Fruit fly (Drosophila melanogaster) whole organism, embryonic: Measurements from ENCODE around the gene brm.

Experiments used
- B-H1 ChIP-seq: fragments of 200-800 bp; sonication (Bioruptor generic); IDR thresholded peaks from 3 replicates; pipeline ENCODE4 v1.3.6; 2022; ENCODE audit warnings: missing biosample characterization, missing genetic modification characterization
- BtbVII ChIP-seq: fragments of 200-800 bp; sonication (Bioruptor generic); optimal IDR thresholded peaks from 3 replicates; lab custom pipeline; 2017; ENCODE audit warnings: missing biosample characterization, mild to moderate bottlenecking, missing genetic modification characterization
- CG1024 ChIP-seq: fragments of 200-800 bp; sonication (Bioruptor generic); IDR thresholded peaks from 2 replicates; pipeline ENCODE4 v1.3.6; 2022; ENCODE audit warnings: missing biosample characterization, missing genetic modification characterization
- CG10267 ChIP-seq: fragments of 200-800 bp; sonication (Bioruptor generic); optimal IDR thresholded peaks from 2 replicates; lab custom pipeline; 2018; ENCODE audit warnings: missing biosample characterization, mild to moderate bottlenecking, missing genetic modification characterization, moderate library complexity
- CG10979 ChIP-seq: fragments of 200-800 bp; sonication (Bioruptor generic); optimal IDR thresholded peaks from 2 replicates; lab custom pipeline; 2018; ENCODE audit warnings: missing biosample characterization, mild to moderate bottlenecking, missing genetic modification characterization, moderate library complexity
- CG11456 ChIP-seq: fragments of 200-800 bp; sonication (Bioruptor generic); IDR thresholded peaks from 3 replicates; pipeline ENCODE4 v1.3.6; 2022; ENCODE audit warnings: missing biosample characterization, missing genetic modification characterization
- CG13624 ChIP-seq: fragments of 200-800 bp; sonication (Bioruptor generic); optimal IDR thresholded peaks from 2 replicates; lab custom pipeline; 2016; ENCODE audit warnings: missing biosample characterization, missing genetic modification characterization
- CG15011 ChIP-seq: fragments of 200-800 bp; sonication (Bioruptor generic); optimal IDR thresholded peaks from 3 replicates; lab custom pipeline; 2018; ENCODE audit warnings: missing biosample characterization, mild to moderate bottlenecking, missing genetic modification characterization
- CG17829 ChIP-seq: fragments of 200-800 bp; optimal IDR thresholded peaks from 2 replicates; lab custom pipeline; 2019; ENCODE audit warnings: missing biosample characterization, mild to moderate bottlenecking, missing genetic modification characterization, moderate library complexity
- CG18262 ChIP-seq: fragments of 200-800 bp; optimal IDR thresholded peaks from 3 replicates; lab custom pipeline; 2019; ENCODE audit warnings: missing biosample characterization, mild to moderate bottlenecking, missing genetic modification characterization, moderate library complexity
- CG18476 ChIP-seq: fragments of 200-800 bp; sonication (Bioruptor generic); optimal IDR thresholded peaks from 2 replicates; lab custom pipeline; 2016; ENCODE audit warnings: missing biosample characterization, mild to moderate bottlenecking, missing genetic modification characterization
- CG2199 ChIP-seq: fragments of 200-800 bp; sonication (Bioruptor generic); IDR thresholded peaks from 3 replicates; pipeline ENCODE4 v1.3.6; 2022; ENCODE audit warnings: missing biosample characterization, missing genetic modification characterization
- CG2712 ChIP-seq: fragments of 200-800 bp; optimal IDR thresholded peaks from 3 replicates; lab custom pipeline; 2019; ENCODE audit warnings: missing biosample characterization, mild to moderate bottlenecking, missing genetic modification characterization, moderate library complexity
- CG42726 ChIP-seq: fragments of 200-800 bp; sonication (Bioruptor generic); IDR thresholded peaks from 2 replicates; pipeline ENCODE4 v1.3.6; 2022; ENCODE audit warnings: missing biosample characterization, missing genetic modification characterization; ENCODE audit not compliant: partially characterized antibody
- CG4424 ChIP-seq: fragments of 200-800 bp; sonication (Bioruptor generic); optimal IDR thresholded peaks from 3 replicates; lab custom pipeline; 2016; ENCODE audit warnings: missing biosample characterization, missing genetic modification characterization
- CG7357 ChIP-seq: fragments of 200-800 bp; sonication (Bioruptor generic); IDR thresholded peaks from 3 replicates; pipeline ENCODE4 v1.3.6; 2022; ENCODE audit warnings: missing biosample characterization, missing genetic modification characterization
- CG7839 ChIP-seq: fragments of 200-800 bp; sonication (Bioruptor generic); optimal IDR thresholded peaks from 3 replicates; lab custom pipeline; 2018; ENCODE audit warnings: missing biosample characterization, mild to moderate bottlenecking, missing genetic modification characterization, moderate library complexity
- CG8478 ChIP-seq: fragments of >200 bp; optimal IDR thresholded peaks from 2 replicates; lab custom pipeline; 2018
- CG8924 ChIP-seq: fragments of 200-800 bp; optimal IDR thresholded peaks from 3 replicates; lab custom pipeline; 2019; ENCODE audit warnings: missing biosample characterization, mild to moderate bottlenecking, missing genetic modification characterization, moderate library complexity
- D ChIP-seq, 2 experiments: fragments of 200-800 bp in 1 of 2; fragments of >200 bp in 1 of 2; sonication (Bioruptor generic) in 1 of 2; optimal IDR thresholded peaks; 2 replicates in 1 of 2; 3 replicates in 1 of 2; lab custom pipeline; 2017; ENCODE audit warnings: mild to moderate bottlenecking in 1 of 2, missing biosample characterization in 1 of 2, missing genetic modification characterization in 1 of 2, missing genetic modification reagents in 1 of 2
- Elba2 ChIP-seq: fragments of 200-800 bp; sonication (Bioruptor generic); optimal IDR thresholded peaks from 3 replicates; lab custom pipeline; 2016; ENCODE audit warnings: missing biosample characterization, missing genetic modification characterization
- Fer1 ChIP-seq: fragments of 200-800 bp; sonication (Bioruptor generic); optimal IDR thresholded peaks from 2 replicates; lab custom pipeline; 2017; ENCODE audit warnings: missing biosample characterization, mild to moderate bottlenecking, missing genetic modification characterization
- GATAe ChIP-seq: fragments of 200-800 bp; sonication (Bioruptor generic); conservative IDR thresholded peaks from 2 replicates; pipeline ENCODE4 v1.3.6; 2022; ENCODE audit warnings: missing biosample characterization, missing genetic modification characterization
- Hmr ChIP-seq: fragments of 200-800 bp; sonication (Bioruptor generic); optimal IDR thresholded peaks from 3 replicates; lab custom pipeline; 2017; ENCODE audit warnings: mild to moderate bottlenecking, missing biosample characterization, missing genetic modification reagents, missing genetic modification characterization
- MESR4 ChIP-seq: fragments of 200-800 bp; sonication (Bioruptor generic); optimal IDR thresholded peaks from 2 replicates; lab custom pipeline; 2018; ENCODE audit warnings: missing biosample characterization, mild to moderate bottlenecking, missing genetic modification characterization, moderate library complexity
- Med ChIP-seq: fragments of 200-800 bp; sonication (Bioruptor generic); peaks from one replicate; lab custom pipeline; 2016; ENCODE audit warnings: missing biosample characterization, missing genetic modification characterization, mild to moderate bottlenecking, inconsistent platforms, moderate library complexity
- Myb ChIP-seq: fragments of 200-800 bp; sonication (Bioruptor generic); optimal IDR thresholded peaks from 2 replicates; lab custom pipeline; 2016; ENCODE audit warnings: missing biosample characterization, missing genetic modification characterization
- Optix ChIP-seq: fragments of 200-800 bp; sonication (Bioruptor generic); IDR thresholded peaks from 3 replicates; pipeline ENCODE4 v1.3.6; 2022; ENCODE audit warnings: missing biosample characterization, missing genetic modification characterization
- Scr ChIP-seq: fragments of 200-800 bp; sonication (Bioruptor generic); IDR thresholded peaks from 2 replicates; pipeline ENCODE4 v1.3.6; 2022; ENCODE audit warnings: missing biosample characterization, missing genetic modification characterization; ENCODE audit not compliant: partially characterized antibody
- Side ChIP-seq: fragments of 200-800 bp; sonication (Bioruptor generic); optimal IDR thresholded peaks from 2 replicates; lab custom pipeline; 2016; ENCODE audit warnings: missing biosample characterization, missing genetic modification characterization
- Spps ChIP-seq: fragments of 200-800 bp; sonication (Bioruptor generic); optimal IDR thresholded peaks from 2 replicates; lab custom pipeline; 2018; ENCODE audit warnings: missing biosample characterization, mild to moderate bottlenecking, missing genetic modification characterization
- Sry-δ ChIP-seq: fragments of 200-800 bp; sonication (Bioruptor generic); optimal IDR thresholded peaks from 2 replicates; lab custom pipeline; 2016; ENCODE audit warnings: missing biosample characterization, missing genetic modification characterization
- Ssrp ChIP-seq: fragments of 200-800 bp; sonication (Bioruptor generic); optimal IDR thresholded peaks from 2 replicates; lab custom pipeline; 2018; ENCODE audit warnings: missing biosample characterization, mild to moderate bottlenecking, missing genetic modification characterization, moderate library complexity
- Stat92E ChIP-seq, 3 experiments: fragments of >200 bp in 2 of 3; fragments of 200-800 bp in 1 of 3; sonication (Bioruptor generic) in 1 of 3; optimal IDR thresholded peaks; 2 replicates each; lab custom pipeline; 2017 to 2019; ENCODE audit warnings: missing biosample characterization in 3 of 3, missing genetic modification characterization in 3 of 3, mild to moderate bottlenecking in 1 of 3, moderate library complexity in 1 of 3
- cad ChIP-seq: fragments of >200 bp; optimal IDR thresholded peaks from 2 replicates; lab custom pipeline; 2017; ENCODE audit warnings: missing biosample characterization, missing genetic modification characterization
- cato ChIP-seq: fragments of 200-800 bp; sonication (Bioruptor generic); optimal IDR thresholded peaks from 2 replicates; lab custom pipeline; 2016; ENCODE audit warnings: missing biosample characterization, missing genetic modification characterization, borderline replicate concordance
- chm ChIP-seq: fragments of 200-800 bp; sonication (Bioruptor generic); IDR thresholded peaks from 2 replicates; pipeline ENCODE4 v1.3.6; 2022; ENCODE audit warnings: missing biosample characterization, missing genetic modification characterization
- dmrt11E ChIP-seq: fragments of 200-800 bp; sonication (Bioruptor generic); optimal IDR thresholded peaks from 3 replicates; lab custom pipeline; 2018; ENCODE audit warnings: missing biosample characterization, mild to moderate bottlenecking, missing genetic modification characterization, moderate library complexity
- dysf ChIP-seq: fragments of 200-800 bp; sonication (Bioruptor generic); IDR thresholded peaks from 3 replicates; pipeline ENCODE4 v1.3.6; 2022; ENCODE audit warnings: missing biosample characterization, missing genetic modification characterization
- gsb ChIP-seq: fragments of 200-800 bp; sonication (Bioruptor generic); IDR thresholded peaks from 2 replicates; pipeline ENCODE4 v1.3.6; 2022; ENCODE audit warnings: missing biosample characterization, missing genetic modification characterization
- gsb-n ChIP-seq: fragments of 200-800 bp; sonication (Bioruptor generic); optimal IDR thresholded peaks from 3 replicates; lab custom pipeline; 2018; ENCODE audit warnings: missing biosample characterization, mild to moderate bottlenecking, missing genetic modification characterization
- lbe ChIP-seq: fragments of 200-800 bp; sonication (Bioruptor generic); optimal IDR thresholded peaks from 2 replicates; lab custom pipeline; 2016; ENCODE audit warnings: missing biosample characterization, mild to moderate bottlenecking, missing genetic modification characterization
- pb ChIP-seq: fragments of 200-800 bp; sonication (Bioruptor generic); optimal IDR thresholded peaks from 3 replicates; lab custom pipeline; 2016; ENCODE audit warnings: missing biosample characterization, missing genetic modification characterization
- schlank ChIP-seq: fragments of 200-800 bp; sonication (Bioruptor generic); optimal IDR thresholded peaks from 2 replicates; lab custom pipeline; 2018; ENCODE audit warnings: missing biosample characterization, mild to moderate bottlenecking, missing genetic modification characterization
- sens-2 ChIP-seq: fragments of 200-800 bp; sonication (Bioruptor generic); IDR thresholded peaks from 2 replicates; pipeline ENCODE4 v1.3.6; 2022; ENCODE audit warnings: missing biosample characterization, missing genetic modification characterization
- tna ChIP-seq: fragments of 200-800 bp; sonication (Bioruptor generic); IDR thresholded peaks from 2 replicates; pipeline ENCODE4 v1.3.6; 2022; ENCODE audit warnings: missing biosample characterization, missing genetic modification characterization; ENCODE audit not compliant: partially characterized antibody
- vvl ChIP-seq: fragments of 200-800 bp; sonication (Bioruptor generic); IDR thresholded peaks from 2 replicates; pipeline ENCODE4 v1.3.6; 2022; ENCODE audit warnings: missing biosample characterization, missing genetic modification characterization
- zf30C ChIP-seq: fragments of 200-800 bp; sonication (Bioruptor generic); optimal IDR thresholded peaks from 3 replicates; lab custom pipeline; 2018; ENCODE audit warnings: missing biosample characterization, mild to moderate bottlenecking, missing genetic modification characterization

brm gene

DNA sequence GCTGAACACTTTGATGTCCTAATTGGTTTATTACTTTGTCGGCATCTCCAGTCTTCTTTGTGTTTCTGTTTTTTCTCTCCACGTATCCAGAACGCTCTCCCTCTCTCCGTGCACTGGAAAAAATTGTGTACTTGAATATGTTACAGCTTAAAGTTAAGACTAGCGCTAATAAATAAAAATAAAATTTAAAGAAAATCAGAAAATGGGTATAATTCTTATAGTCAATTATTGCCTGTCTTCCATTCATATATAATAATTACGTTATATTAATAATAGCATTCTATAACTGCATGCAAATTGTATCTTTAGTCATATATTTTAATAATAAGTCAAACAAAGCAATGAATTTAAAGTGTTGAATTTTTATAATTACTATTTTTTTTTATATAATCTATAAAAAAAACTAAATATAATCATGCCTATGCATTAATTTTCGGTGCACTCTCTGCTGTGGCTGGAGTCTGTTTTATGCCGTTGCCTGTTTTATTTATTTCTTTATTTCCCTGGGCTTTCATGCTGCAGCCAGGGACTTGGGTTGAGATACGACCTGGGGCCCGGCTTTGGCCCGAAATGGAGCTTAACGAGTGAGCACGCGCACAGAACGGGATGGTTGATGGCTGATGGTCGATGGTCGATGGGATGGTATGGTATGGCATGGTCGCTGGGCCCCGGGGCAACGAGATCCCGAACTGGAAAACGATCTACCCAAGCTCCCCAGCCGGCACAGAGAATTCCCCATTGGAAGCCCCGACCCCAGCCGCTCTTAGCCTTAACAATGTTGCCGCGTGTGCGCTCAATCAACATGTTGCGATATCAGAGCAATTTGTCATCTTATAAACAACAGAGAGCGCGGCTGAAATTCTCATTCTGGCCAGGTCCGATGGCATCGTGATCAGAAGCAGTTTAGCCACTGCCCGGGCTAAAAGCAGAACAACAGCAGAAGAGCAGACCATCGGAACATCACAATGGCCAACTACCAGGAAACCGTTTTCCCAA lies 33.4 kb upstream of the brm start:
- no peak for TF ChIP-seq CG42726
- TF ChIP-seq Elba2 (GFP tag; lab: Kevin White, UChicago) = peak; percentile 47
- no peak for TF ChIP-seq D (optimal IDR thresholded peaks at IDR 0.05; lab: Kevin White, UChicago)
- TF ChIP-seq D (GFP tag; optimal IDR thresholded peaks at IDR 0.05; lab: Kevin White, UChicago) = peak; percentile 5
- TF ChIP-seq CG1024 = 0 out of 2 replicates have a peak, but pooled peaks have one; percentile 2
- TF ChIP-seq Sry-δ (GFP tag; lab: Kevin White, UChicago) = no peak
- TF ChIP-seq vvl (GFP tag; lab: Robert Waterston, UW) = 0 out of 2 replicates have a peak, but pooled peaks have one; percentile 19
- TF ChIP-seq CG8924 (tag; lab: Kevin White, UChicago) = peak; percentile 28
- TF ChIP-seq gsb = no peak
- no peak for TF ChIP-seq MESR4
- no peak for TF ChIP-seq B-H1 (GFP tag; lab: Robert Waterston, UW)
- TF ChIP-seq dmrt11E = peak; percentile 75
- no peak for TF ChIP-seq CG8478
- no peak for TF ChIP-seq CG13624 (GFP tag; lab: Kevin White, UChicago)
- TF ChIP-seq Myb (GFP tag; lab: Kevin White, UChicago) = no peak
- TF ChIP-seq zf30C = peak; percentile 75
- TF ChIP-seq chm (GFP tag; lab: Robert Waterston, UW) = no peak
- TF ChIP-seq CG2199 (GFP tag; lab: Robert Waterston, UW) = no peak
- peak; percentile 21 for TF ChIP-seq Ssrp (tag; lab: Kevin White, UChicago)
- peak; percentile 30 for TF ChIP-seq CG7839 (tag; lab: Kevin White, UChicago)
- peak; percentile 34 for TF ChIP-seq gsb-n
- TF ChIP-seq BtbVII = no peak
- TF ChIP-seq lbe (GFP tag; lab: Kevin White, UChicago) = peak; percentile 5
- TF ChIP-seq schlank (tag; lab: Kevin White, UChicago) = no peak
- peak; percentile 87 for TF ChIP-seq CG18262 (tag; lab: Kevin White, UChicago)
- TF ChIP-seq pb = no peak
- no peak for TF ChIP-seq sens-2
- peak; percentile 8 for TF ChIP-seq Med (GFP tag; lab: Kevin White, UChicago)
- no peak for TF ChIP-seq CG18476 (GFP tag; lab: Kevin White, UChicago)
- no peak for TF ChIP-seq tna (GFP tag; lab: Robert Waterston, UW)
- TF ChIP-seq CG7357 (GFP tag; lab: Robert Waterston, UW) = no peak
- peak; percentile 80 for TF ChIP-seq CG10979
- TF ChIP-seq Optix = no peak
- no peak for TF ChIP-seq Fer1
- 0 out of 3 replicates have a peak, but pooled peaks have one; percentile 21 for TF ChIP-seq dysf (GFP tag; lab: Robert Waterston, UW)
- TF ChIP-seq Stat92E (GFP tag; optimal IDR thresholded peaks at IDR 0.05; lab: Kevin White, UChicago) = peak in 1 of 3 experiments; percentile 9
- no peak for TF ChIP-seq GATAe (GFP tag; lab: Robert Waterston, UW)
- TF ChIP-seq Side (GFP tag; lab: Kevin White, UChicago) = no peak
- TF ChIP-seq CG4424 (GFP tag; lab: Kevin White, UChicago) = peak; percentile 11
- peak; percentile 35 for TF ChIP-seq Spps (tag; lab: Kevin White, UChicago)
- TF ChIP-seq cato (GFP tag; lab: Kevin White, UChicago) = no peak
- TF ChIP-seq Scr (GFP tag; lab: Robert Waterston, UW) = no peak
- TF ChIP-seq CG2712 (tag; lab: Kevin White, UChicago) = peak; percentile 79
- no peak for TF ChIP-seq CG15011 (GFP tag; lab: Kevin White, UChicago)
- TF ChIP-seq CG17829 (tag; lab: Kevin White, UChicago) = peak; percentile 74
- no peak for TF ChIP-seq cad (GFP tag; lab: Kevin White, UChicago)
- TF ChIP-seq CG11456 (GFP tag; lab: Robert Waterston, UW) = 0 out of 3 replicates have a peak, but pooled peaks have one; percentile 42
- TF ChIP-seq CG10267 (tag; lab: Kevin White, UChicago) = peak; percentile 67
- no peak for TF ChIP-seq Hmr
